Worm (Caenorhabditis elegans) whole organism, L3 larva: ENCODE results near the gene fbxc-51.

ENCODE experiments used
- R02D3.7 ChIP-seq: fragments of 150-350 bp; optimal IDR thresholded peaks from 2 replicates; lab custom pipeline; 2014; ENCODE audit warnings: missing biosample characterization, missing genetic modification characterization
- ama-1 ChIP-seq: fragments of 150-350 bp; optimal IDR thresholded peaks from 2 replicates; lab custom pipeline; 2018
- ceh-16 ChIP-seq: sonication (generic microtip); optimal IDR thresholded peaks from 2 replicates; lab custom pipeline; 2017; ENCODE audit warnings: missing biosample characterization, missing genetic modification characterization
- daf-12 ChIP-seq: fragments of 150-350 bp; optimal IDR thresholded peaks from 2 replicates; lab custom pipeline; 2014; ENCODE audit warnings: missing biosample characterization, missing genetic modification reagents, missing genetic modification characterization
- fkh-10 ChIP-seq: sonication (generic microtip); optimal IDR thresholded peaks from 2 replicates; lab custom pipeline; 2017; ENCODE audit warnings: missing biosample characterization, missing genetic modification reagents, missing genetic modification characterization
- fos-1 ChIP-seq: fragments of 150-350 bp; optimal IDR thresholded peaks from 2 replicates; lab custom pipeline; 2014; ENCODE audit warnings: missing biosample characterization, missing genetic modification characterization
- lin-39 ChIP-seq: fragments of 150-350 bp; optimal IDR thresholded peaks from 2 replicates; lab custom pipeline; 2018; ENCODE audit warnings: missing biosample characterization, missing genetic modification reagents, missing genetic modification characterization
- mml-1 ChIP-seq: fragments of 150-350 bp; sonication (generic microtip); optimal IDR thresholded peaks from 3 replicates; lab custom pipeline; 2014; ENCODE audit warnings: missing biosample characterization, missing genetic modification characterization
- nhr-12 ChIP-seq: fragments of 150-350 bp; optimal IDR thresholded peaks from 2 replicates; lab custom pipeline; 2014; ENCODE audit warnings: missing biosample characterization, missing genetic modification characterization
- nhr-25 ChIP-seq: sonication (generic microtip); optimal IDR thresholded peaks from 2 replicates; lab custom pipeline; 2017; ENCODE audit warnings: missing biosample characterization, missing genetic modification characterization
- unc-62 ChIP-seq: fragments of 150-350 bp; sonication (generic microtip); optimal IDR thresholded peaks from 4 replicates; lab custom pipeline; 2014; ENCODE audit warnings: missing biosample characterization, missing genetic modification reagents, missing genetic modification characterization
- zag-1 ChIP-seq: fragments of 150-350 bp; optimal IDR thresholded peaks from 2 replicates; lab custom pipeline; 2014; ENCODE audit warnings: missing biosample characterization, missing genetic modification characterization

DNA sequence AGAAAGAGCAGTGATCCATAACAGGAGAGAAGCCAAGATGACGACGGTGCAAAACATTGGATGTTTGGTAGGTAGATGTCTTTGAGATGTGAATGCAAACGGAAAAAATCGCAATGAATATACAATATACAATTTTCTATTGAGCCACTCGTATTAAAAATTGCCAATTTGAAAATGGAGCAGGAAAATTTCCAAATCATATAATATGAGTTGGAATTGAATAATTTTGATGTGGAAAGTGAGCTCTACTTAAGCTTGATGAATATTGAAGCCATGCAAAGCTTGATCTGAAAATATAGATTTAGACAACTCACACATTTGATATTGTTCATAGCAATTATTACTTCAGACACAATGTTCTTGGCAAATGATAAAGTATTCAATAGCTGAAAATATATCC is 30.2 kb upstream of the fbxc-51 start, which contains the start of gene F28A10.8:
- TF ChIP-seq ama-1 (lab: Kevin White, UChicago) (no peak), nhr-12 (tag; lab: Kevin White, UChicago) (no peak), lin-39 (no peak), fkh-10 (GFP tag; lab: Kevin White, UChicago) (no peak), R02D3.7 (tag; lab: Kevin White, UChicago) (no peak), zag-1 (tag; lab: Kevin White, UChicago) (no peak), unc-62 (no peak), fos-1 (tag; lab: Kevin White, UChicago) (no peak), mml-1 (tag; lab: Kevin White, UChicago) (no peak), daf-12 (tag; lab: Kevin White, UChicago) (no peak), nhr-25 (tag; lab: Kevin White, UChicago) (no peak), ceh-16 (tag; lab: Kevin White, UChicago) (no peak)
